Worm (Caenorhabditis elegans): Measurements from ENCODE around the gene sec-5.

DNA sequence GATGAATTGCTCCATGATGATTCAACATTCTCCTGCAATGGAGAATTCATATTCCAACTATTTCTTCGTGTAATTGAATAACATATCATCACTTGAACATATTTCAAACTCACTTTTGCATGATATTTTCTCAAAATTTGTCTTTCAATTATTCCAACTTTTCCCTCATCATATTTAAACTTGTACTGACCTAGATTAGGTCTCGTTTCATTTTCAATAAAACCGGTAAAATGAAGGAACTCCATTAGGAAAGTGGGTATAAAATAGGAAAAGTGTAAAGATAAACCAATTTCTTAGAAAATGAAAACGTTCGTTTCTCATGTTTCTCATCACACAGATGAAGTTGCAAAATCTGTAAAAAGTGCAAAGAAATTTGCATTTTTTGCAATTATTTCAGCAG, 24.7 kb downstream of the sec-5 start, which contains the start of gene col-78:
- no peak for TF ChIP-seq aly-2 (tag; optimal IDR thresholded peaks at IDR 0.05)
- TF ChIP-seq nhr-28 (tag; optimal IDR thresholded peaks at IDR 0.05) = no peak
- no peak for TF ChIP-seq T26A8.4 (GFP tag; IDR thresholded peaks at IDR 0.05)
- TF ChIP-seq daf-16 (GFP tag; optimal IDR thresholded peaks at IDR 0.05) = no peak
- TF ChIP-seq daf-16 (tag; optimal IDR thresholded peaks at IDR 0.05) = no peak
- TF ChIP-seq snpc-4 (tag; optimal IDR thresholded peaks at IDR 0.05) = no peak
- TF ChIP-seq fkh-10 (GFP tag; optimal IDR thresholded peaks at IDR 0.05) = no peak
- no peak for TF ChIP-seq nhr-25 (tag; optimal IDR thresholded peaks at IDR 0.05; ENCODE audit: borderline replicate concordance, insufficient read depth)
- TF ChIP-seq nhr-237 (tag; optimal IDR thresholded peaks at IDR 0.05) = no peak
- TF ChIP-seq mdt-29 (GFP tag; IDR thresholded peaks at IDR 0.05) = no peak

All from whole organism, L4 larva.